Fruit fly (Drosophila melanogaster): ENCODE data around the gene CG3552.

Gene CG3552

DNA sequence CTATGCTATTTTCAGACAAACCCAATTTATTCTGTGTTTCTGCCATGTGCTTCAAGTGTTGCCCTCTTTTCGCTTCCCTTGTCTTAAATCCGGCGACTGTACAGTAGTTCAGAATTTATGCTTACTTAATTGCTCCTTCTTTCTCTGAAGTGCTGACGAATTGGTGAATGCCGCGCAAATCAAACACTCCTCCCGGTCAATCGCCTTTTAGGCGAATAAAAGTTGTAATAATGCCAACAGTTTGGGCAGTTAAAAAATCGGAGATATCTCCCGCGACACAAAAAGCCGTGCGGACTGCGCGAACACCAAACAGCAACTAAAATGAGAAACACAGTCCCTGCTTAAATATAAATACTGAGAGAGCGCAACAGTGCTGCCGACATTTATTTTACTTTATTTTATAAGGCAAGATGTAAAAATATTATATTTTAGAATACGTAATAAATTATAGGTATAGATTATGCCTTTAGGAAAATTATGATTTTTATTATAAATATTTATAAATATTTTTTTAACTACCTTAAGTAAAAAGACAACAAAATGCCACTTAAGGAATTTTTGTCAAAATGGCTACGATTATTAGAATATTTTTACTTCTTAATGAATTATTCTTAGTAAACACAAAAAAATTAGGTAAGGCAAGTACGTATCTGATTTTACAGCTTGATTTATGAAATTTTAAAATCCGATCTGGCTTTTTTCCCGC lies 49.0 kb downstream of the CG3552 start, which contains the start of gene path (continued):
- TF ChIP-seq crol (GFP tag; IDR thresholded peaks at IDR 0.05) (no peak), NFAT (GFP tag; IDR thresholded peaks at IDR 0.05) (no peak), nau (GFP tag; optimal IDR thresholded peaks at IDR 0.05) (peak; percentile 19), ERR (GFP tag; optimal IDR thresholded peaks at IDR 0.05) (no peak), Dek (tag; optimal IDR thresholded peaks at IDR 0.05) (peak; percentile 12), klu (GFP tag; IDR thresholded peaks at IDR 0.05) (no peak), CG17802 (tag; optimal IDR thresholded peaks at IDR 0.05) (no peak), CG12744 (GFP tag; optimal IDR thresholded peaks at IDR 0.05) (no peak), tap (tag; optimal IDR thresholded peaks at IDR 0.05) (peak; percentile 25), CG14667 (GFP tag; IDR thresholded peaks at IDR 0.05) (no peak), CG3838 (GFP tag; optimal IDR thresholded peaks at IDR 0.05) (no peak), grau (tag; optimal IDR thresholded peaks at IDR 0.05) (peak; percentile 51), CG4820 (GFP tag; optimal IDR thresholded peaks at IDR 0.05) (no peak), crc (GFP tag; optimal IDR thresholded peaks at IDR 0.05) (no peak), CG6765 (GFP tag; optimal IDR thresholded peaks at IDR 0.05) (peak; percentile 52), onecut (GFP tag; IDR thresholded peaks at IDR 0.05) (no peak), CG17328 (GFP tag; IDR thresholded peaks at IDR 0.05) (peak; percentile 17; the same call in 1 of the 2 replicates), slou (GFP tag; optimal IDR thresholded peaks at IDR 0.05) (no peak), CG15696 (tag; optimal IDR thresholded peaks at IDR 0.05) (peak; percentile 31), CG10979 (tag; optimal IDR thresholded peaks at IDR 0.05) (peak; percentile 66), bcd (GFP tag; optimal IDR thresholded peaks at IDR 0.05) (peak; percentile 4), CG17912 (GFP tag; optimal IDR thresholded peaks at IDR 0.05) (peak; percentile 49), hbn (GFP tag; IDR thresholded peaks at IDR 0.05; ENCODE audit: partially characterized antibody) (no peak), CG14710 (tag; optimal IDR thresholded peaks at IDR 0.05) (peak; percentile 66), CG11560 (tag; IDR thresholded peaks at IDR 0.05) (no peak), CG12219 (GFP tag; optimal IDR thresholded peaks at IDR 0.05) (no peak), CG10462 (GFP tag; optimal IDR thresholded peaks at IDR 0.05) (no peak), CG14050 (GFP tag; IDR thresholded peaks at IDR 0.05) (peak; percentile 20; the same call in 2 of the 3 replicates), sima (GFP tag; optimal IDR thresholded peaks at IDR 0.05) (no peak), Trl (optimal IDR thresholded peaks at IDR 0.05) (peak in 1 of 2 experiments; percentile 43), Trl (GFP tag; optimal IDR thresholded peaks at IDR 0.05) (peak; percentile 10), chm (GFP tag; IDR thresholded peaks at IDR 0.05) (peak; percentile 69; the same call in 1 of the 2 replicates), CG4360 (GFP tag; IDR thresholded peaks at IDR 0.05) (no peak), CG6254 (GFP tag; optimal IDR thresholded peaks at IDR 0.05) (peak; percentile 22), ro (GFP tag; IDR thresholded peaks at IDR 0.05) (no peak), E2f1 (GFP tag; IDR thresholded peaks at IDR 0.05) (no peak; the same call in 1 of the 2 replicates), CG5953 (GFP tag; IDR thresholded peaks at IDR 0.05) (no peak), CG11695 (GFP tag; IDR thresholded peaks at IDR 0.05) (peak; percentile 42; the same call in 1 of the 3 replicates), Lpt (GFP tag; optimal IDR thresholded peaks at IDR 0.05) (no peak), unc-4 (GFP tag; IDR thresholded peaks at IDR 0.05; ENCODE audit: partially characterized antibody) (no peak), Nf-YB (GFP tag; optimal IDR thresholded peaks at IDR 0.05) (peak; percentile 10), CG5245 (GFP tag; optimal IDR thresholded peaks at IDR 0.05) (no peak), CG3726 (GFP tag; IDR thresholded peaks at IDR 0.05) (no peak), CG18764 (GFP tag; optimal IDR thresholded peaks at IDR 0.05) (no peak), CoRest (tag; optimal IDR thresholded peaks at IDR 0.05) (peak; percentile 19), gsb-n (tag; optimal IDR thresholded peaks at IDR 0.05) (no peak), inv (GFP tag; IDR thresholded peaks at IDR 0.05; ENCODE audit: partially characterized antibody) (no peak), Atf6 (GFP tag; IDR thresholded peaks at IDR 0.05) (0 out of 2 replicates have a peak, but pooled peaks have one; percentile 24), Hr51 (GFP tag; optimal IDR thresholded peaks at IDR 0.05) (peak in 1 of 2 experiments; percentile 55), CG10267 (tag; optimal IDR thresholded peaks at IDR 0.05) (peak; percentile 66)

All from whole organism, embryonic.